Fruit fly (Drosophila melanogaster): Measurements from ENCODE around the gene CG44325.

Gene CG44325

DNA sequence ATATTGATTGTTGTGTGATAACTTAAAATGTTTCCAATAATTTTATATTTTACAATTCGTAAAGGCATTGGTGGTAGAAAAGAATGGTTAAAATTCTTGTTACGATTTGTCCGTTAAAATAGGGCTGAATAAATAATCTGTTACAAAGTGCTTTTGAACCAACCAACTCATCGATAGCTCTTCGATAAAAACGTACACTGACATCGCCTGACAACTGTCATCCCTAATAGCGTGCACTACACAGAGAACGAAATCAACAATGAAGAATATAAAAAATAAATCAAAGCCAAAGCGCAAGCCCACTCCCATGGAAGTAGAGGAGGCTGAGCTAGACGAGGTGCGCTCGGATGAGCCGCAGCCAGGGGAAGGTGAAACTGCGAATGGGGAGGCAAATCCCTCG lies 7.4 kb upstream of the CG44325 start, which contains the start of gene CG32708:
TSS of gene CG32708 (plus strand) at position 207 of the 400 bp plus-strand sequence.
- TF ChIP-seq insv (optimal IDR thresholded peaks at IDR 0.05) = no peak
- no peak for TF ChIP-seq ttk (optimal IDR thresholded peaks at IDR 0.05)
- TF ChIP-seq Sin3A (optimal IDR thresholded peaks at IDR 0.05) = no peak
- TF ChIP-seq psq (optimal IDR thresholded peaks at IDR 0.05) = no peak
- no peak for TF ChIP-seq Myc (optimal IDR thresholded peaks at IDR 0.05)
- TF ChIP-seq h (optimal IDR thresholded peaks at IDR 0.05) = no peak

DNA sequence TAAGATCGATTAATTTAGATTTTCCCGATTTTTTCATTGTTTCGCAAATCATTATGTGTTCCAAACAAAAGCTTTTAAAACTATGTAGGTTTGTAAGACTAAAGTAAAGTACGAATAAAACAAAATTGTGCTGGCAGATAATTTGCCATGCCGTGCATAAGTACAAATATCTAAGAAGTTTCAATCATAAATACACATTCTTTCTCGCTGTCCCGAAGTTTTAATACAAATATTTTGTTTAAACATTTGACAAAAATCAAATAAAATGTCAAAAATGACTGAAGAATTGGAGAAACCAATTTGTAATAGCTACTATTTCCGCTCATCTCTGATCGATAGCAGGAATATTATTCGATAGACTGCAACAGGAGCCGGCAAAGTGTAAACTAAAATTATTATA lies 4.3 kb upstream of the CG44325 start, which contains the start of gene APC4:
TSS of gene APC4 (plus strand) at position 332 of the 400 bp plus-strand sequence.
- no peak for TF ChIP-seq Sin3A (optimal IDR thresholded peaks at IDR 0.05)
- TF ChIP-seq Myc (optimal IDR thresholded peaks at IDR 0.05) = no peak

DNA sequence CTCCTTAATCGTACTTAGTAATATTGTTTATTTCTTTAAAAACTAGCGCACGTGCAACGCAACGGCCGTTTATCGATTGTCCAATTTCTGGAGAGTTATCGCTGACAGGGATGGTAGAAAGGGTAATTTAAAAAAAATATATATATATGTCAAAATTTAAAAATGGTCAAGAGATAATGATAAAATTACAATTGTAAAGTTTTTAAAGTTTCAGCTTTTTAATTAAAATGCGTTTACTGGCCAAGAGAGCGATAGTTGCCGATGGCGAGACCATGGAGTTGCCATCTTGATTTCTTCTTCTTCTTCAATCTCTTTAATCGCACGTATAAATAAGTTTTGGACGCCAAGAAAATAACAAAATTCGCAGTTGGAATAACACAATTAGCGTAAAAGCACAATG lies 2.7 kb upstream of the CG44325 start, which contains the start of the genes CG7246 and HP1b:
TSS of gene CG7246 (minus strand) at position 96 of the 400 bp plus-strand sequence.
TSS of gene HP1b (plus strand) at position 102 of the 400 bp plus-strand sequence.
- no peak for TF ChIP-seq insv (optimal IDR thresholded peaks at IDR 0.05)
- no peak for TF ChIP-seq Myc (optimal IDR thresholded peaks at IDR 0.05)
- TF ChIP-seq psq (optimal IDR thresholded peaks at IDR 0.05) = no peak
- TF ChIP-seq h (optimal IDR thresholded peaks at IDR 0.05) = no peak
- TF ChIP-seq ttk (optimal IDR thresholded peaks at IDR 0.05) = no peak
- no peak for TF ChIP-seq Sin3A (optimal IDR thresholded peaks at IDR 0.05)

DNA sequence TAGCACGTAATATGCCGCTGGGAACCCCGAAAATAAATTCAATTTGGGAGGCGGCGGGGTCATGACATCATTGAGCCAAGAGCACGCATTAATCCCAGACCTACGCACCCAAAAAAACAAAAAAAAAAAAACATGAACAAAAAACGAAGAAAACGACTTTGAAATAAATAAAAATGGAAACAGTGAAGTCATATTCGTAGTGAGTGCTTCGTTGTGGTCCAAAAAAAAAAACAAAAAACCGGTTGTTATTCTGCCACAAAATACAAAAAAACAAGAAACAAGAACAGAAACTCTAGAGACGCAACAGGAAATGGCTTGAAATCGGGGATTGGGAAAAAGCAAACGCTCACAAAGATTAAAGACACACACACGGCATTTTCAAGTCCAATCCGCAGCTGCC lies 741 bp downstream of the CG44325 start:
- no peak for TF ChIP-seq insv (optimal IDR thresholded peaks at IDR 0.05)
- no peak for TF ChIP-seq Myc (optimal IDR thresholded peaks at IDR 0.05)
- TF ChIP-seq ttk (optimal IDR thresholded peaks at IDR 0.05) = no peak
- no peak for TF ChIP-seq h (optimal IDR thresholded peaks at IDR 0.05)
- TF ChIP-seq psq (optimal IDR thresholded peaks at IDR 0.05) = no peak
- TF ChIP-seq Sin3A (optimal IDR thresholded peaks at IDR 0.05) = no peak

DNA sequence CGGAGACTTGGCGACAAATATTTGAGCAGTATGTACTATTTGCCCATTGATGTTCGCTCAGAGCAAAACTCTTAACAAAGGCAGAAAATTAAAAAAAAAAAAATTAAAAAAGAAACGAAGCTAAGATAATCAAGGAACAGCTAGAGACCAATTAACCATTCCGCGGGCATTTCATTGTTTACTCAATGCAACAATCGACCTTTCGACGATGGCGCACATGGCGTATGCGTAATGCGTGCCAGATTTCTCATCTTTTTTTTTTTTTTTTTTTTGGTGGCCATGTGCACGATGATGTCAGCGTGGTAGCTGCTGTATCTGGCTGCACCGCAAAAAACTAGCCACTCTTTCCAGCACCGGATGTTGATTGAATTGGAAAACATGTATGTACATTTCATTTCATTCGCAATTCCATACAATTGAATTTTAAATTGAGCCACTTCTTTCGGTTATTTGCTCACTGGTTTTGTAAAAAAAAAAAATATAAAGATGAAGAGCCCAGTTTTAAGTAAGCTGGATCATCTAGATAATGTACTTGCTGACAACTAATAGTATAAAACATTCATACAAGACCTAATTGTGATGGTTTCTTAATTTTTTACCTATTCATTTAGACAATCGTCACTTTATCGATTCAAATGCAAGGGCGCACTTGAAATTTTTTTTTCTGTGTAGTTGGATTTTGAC lies 2.5 kb downstream of the CG44325 start:
- no peak for TF ChIP-seq ttk (optimal IDR thresholded peaks at IDR 0.05)
- TF ChIP-seq psq (optimal IDR thresholded peaks at IDR 0.05) = no peak
- no peak for TF ChIP-seq Myc (optimal IDR thresholded peaks at IDR 0.05)
- TF ChIP-seq Sin3A (optimal IDR thresholded peaks at IDR 0.05) = no peak
- TF ChIP-seq insv (optimal IDR thresholded peaks at IDR 0.05) = no peak
- no peak for TF ChIP-seq h (optimal IDR thresholded peaks at IDR 0.05)

DNA sequence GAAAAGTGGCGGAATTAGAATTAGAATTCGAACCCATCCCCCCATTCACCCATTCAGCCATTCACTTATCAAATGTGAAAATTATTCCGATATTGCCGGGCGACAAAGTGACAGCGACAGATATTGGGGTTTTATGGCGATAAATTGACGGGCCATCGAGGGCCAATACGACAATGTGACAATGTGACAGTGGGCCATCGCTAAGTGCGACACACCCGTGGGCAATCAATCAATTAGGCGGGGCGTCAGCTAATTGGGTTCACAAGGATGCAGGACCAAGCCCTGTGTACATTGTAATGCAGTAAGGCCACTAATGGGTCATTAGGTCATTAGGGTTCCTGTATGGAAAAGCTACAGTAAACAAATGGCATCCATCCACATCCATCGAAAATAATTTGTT lies 4.3 kb downstream of the CG44325 start:
- no peak for TF ChIP-seq psq (optimal IDR thresholded peaks at IDR 0.05)
- TF ChIP-seq h (optimal IDR thresholded peaks at IDR 0.05) = no peak
- no peak for TF ChIP-seq Myc (optimal IDR thresholded peaks at IDR 0.05)
- TF ChIP-seq insv (optimal IDR thresholded peaks at IDR 0.05) = no peak
- TF ChIP-seq ttk (optimal IDR thresholded peaks at IDR 0.05) = no peak
- TF ChIP-seq Sin3A (optimal IDR thresholded peaks at IDR 0.05) = no peak

DNA sequence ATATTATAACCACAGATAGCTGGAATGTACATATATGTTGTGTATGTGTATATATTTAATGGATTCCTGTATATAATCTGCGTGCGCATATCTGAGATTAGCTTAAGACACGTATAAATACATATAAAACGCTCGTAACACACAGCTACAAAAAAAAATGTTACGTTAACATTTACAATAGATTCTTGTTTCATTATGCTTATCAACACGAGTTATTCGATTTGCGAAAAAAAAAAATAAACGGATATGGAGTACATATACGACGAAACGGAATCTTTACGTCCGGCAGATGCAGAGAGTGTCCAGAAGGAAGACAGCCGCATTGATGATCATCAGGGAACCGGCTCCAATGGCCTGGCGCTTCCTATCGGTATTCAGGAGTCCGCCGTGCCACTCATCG lies 7.0 kb downstream of the CG44325 start, which contains the start of gene CG10970:
TSS of gene CG10970 (minus strand) at position 101 of the 400 bp plus-strand sequence.
- TF ChIP-seq h (optimal IDR thresholded peaks at IDR 0.05) (no peak), psq (optimal IDR thresholded peaks at IDR 0.05) (no peak), Myc (optimal IDR thresholded peaks at IDR 0.05) (no peak), ttk (optimal IDR thresholded peaks at IDR 0.05) (no peak), insv (optimal IDR thresholded peaks at IDR 0.05) (no peak), Sin3A (optimal IDR thresholded peaks at IDR 0.05) (no peak)

DNA sequence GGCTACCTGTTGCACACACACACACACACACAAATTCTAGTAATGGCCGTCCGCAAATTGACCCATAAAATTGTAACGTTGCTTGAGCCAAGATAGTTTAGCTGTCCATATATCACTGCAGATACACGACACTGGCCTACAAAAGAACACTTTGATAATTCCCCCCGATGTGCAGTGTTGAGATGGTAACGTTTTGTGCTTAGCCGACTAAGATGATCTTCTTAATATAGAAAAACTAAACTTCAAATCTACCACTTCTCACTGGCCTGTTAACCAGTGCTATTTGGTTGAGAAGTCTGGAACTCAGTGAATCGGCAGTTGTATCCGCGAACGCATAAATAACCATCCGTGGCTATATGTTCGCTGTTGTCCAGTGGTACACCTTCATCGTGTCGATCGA lies 9.5 kb downstream of the CG44325 start:
- TF ChIP-seq insv (optimal IDR thresholded peaks at IDR 0.05) = no peak
- no peak for TF ChIP-seq h (optimal IDR thresholded peaks at IDR 0.05)
- TF ChIP-seq ttk (optimal IDR thresholded peaks at IDR 0.05) = no peak
- TF ChIP-seq psq (optimal IDR thresholded peaks at IDR 0.05) = no peak
- TF ChIP-seq Myc (optimal IDR thresholded peaks at IDR 0.05) = no peak
- no peak for TF ChIP-seq Sin3A (optimal IDR thresholded peaks at IDR 0.05)

DNA sequence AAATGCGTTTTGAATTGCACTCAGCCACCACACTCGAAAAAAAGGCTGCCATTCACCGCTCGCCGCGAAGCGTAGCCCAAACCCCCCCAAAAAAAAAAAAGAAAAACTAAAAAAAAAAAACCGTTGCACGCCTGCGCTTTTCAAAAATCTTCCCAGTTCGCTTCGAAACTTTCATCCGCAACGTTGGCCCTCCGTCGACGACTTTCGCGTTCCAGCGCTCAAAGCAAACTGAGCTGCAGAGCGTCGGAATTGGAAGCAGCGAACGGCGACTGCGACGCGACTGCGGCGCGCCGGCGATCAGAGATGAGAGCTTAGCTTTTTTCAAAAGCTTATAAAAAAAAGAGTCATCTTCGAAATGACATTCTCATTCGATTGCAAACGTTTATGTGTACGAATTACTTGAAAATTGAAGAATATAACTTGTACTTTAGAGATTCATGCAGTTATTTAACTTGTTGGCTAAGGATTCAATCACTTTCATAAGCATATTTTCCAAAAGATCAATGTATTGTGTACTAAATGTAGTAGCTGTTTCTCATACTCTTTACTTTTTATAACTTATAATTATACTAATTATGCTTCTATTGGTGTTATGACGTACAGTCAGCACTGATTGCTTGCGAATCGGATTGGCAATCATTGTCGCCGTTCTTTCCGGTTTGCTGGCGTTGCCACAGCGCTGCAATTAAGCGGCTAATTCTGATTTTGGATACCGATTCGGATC lies 10.4 kb downstream of the CG44325 start, which contains the start of gene CG15365:
TSS of gene CG15365 (minus strand) at position 230 of the 724 bp plus-strand sequence.
- TF ChIP-seq psq (optimal IDR thresholded peaks at IDR 0.05) = no peak
- no peak for TF ChIP-seq ttk (optimal IDR thresholded peaks at IDR 0.05)
- no peak for TF ChIP-seq h (optimal IDR thresholded peaks at IDR 0.05)
- no peak for TF ChIP-seq insv (optimal IDR thresholded peaks at IDR 0.05)
- no peak for TF ChIP-seq Sin3A (optimal IDR thresholded peaks at IDR 0.05)
- TF ChIP-seq Myc (optimal IDR thresholded peaks at IDR 0.05) = no peak

DNA sequence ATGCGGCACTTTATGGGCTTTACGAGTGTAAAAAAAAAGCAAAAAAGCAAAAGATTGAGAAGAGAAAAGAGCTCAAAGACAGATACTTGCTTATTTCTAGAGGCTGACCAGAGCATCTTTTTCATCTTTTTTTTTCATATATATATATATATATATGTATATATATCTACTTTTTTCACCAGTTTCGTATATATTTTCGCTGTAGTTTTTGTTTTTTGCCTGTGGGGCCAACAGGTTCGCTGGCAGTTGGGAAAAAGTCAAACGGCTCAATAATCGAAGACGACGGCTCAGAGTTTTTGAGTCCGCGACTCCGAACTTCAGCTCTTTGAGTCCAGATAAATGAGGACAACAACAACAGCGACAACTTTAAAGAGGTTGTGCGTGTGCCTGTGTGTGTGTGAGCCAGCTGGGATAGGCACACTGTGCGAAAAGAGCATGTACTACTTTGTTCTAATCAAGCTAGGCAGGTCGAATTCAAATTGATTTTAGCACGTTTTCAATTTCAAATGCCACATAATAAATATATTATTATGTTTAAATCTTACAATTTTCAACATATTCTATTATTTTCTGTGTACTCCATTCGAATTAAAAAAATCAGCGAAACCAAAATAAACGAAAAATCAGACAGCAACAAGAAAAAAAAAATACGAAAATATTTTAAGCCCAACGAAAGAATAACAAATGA lies 11.4 kb downstream of the CG44325 start:
- TF ChIP-seq Sin3A (optimal IDR thresholded peaks at IDR 0.05) (no peak), ttk (optimal IDR thresholded peaks at IDR 0.05) (no peak), h (optimal IDR thresholded peaks at IDR 0.05) (no peak), insv (optimal IDR thresholded peaks at IDR 0.05) (no peak), Myc (optimal IDR thresholded peaks at IDR 0.05) (no peak), psq (optimal IDR thresholded peaks at IDR 0.05) (no peak)

DNA sequence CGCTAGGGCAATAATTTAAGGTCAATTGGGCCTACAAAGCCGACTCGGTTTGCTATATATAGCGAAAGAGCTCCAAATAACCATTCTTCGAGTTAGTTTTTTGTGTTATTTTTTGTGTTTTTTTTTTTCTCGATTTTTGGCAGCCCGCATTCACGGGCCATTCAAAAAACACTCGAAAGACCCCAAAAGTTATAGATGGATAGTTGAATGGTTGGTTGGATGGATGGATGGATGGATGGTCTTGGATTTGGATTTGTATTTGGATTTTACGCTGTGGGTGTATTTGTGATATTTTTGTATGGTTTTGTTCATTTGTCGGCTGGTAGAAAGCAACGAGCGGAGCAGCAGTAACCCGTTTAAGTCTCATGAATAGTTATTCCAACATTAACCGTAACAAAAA lies 14.3 kb downstream of the CG44325 start:
- TF ChIP-seq ttk (optimal IDR thresholded peaks at IDR 0.05) = no peak
- no peak for TF ChIP-seq psq (optimal IDR thresholded peaks at IDR 0.05)
- no peak for TF ChIP-seq h (optimal IDR thresholded peaks at IDR 0.05)
- TF ChIP-seq Sin3A (optimal IDR thresholded peaks at IDR 0.05) = no peak
- no peak for TF ChIP-seq insv (optimal IDR thresholded peaks at IDR 0.05)
- TF ChIP-seq Myc (optimal IDR thresholded peaks at IDR 0.05) = no peak

DNA sequence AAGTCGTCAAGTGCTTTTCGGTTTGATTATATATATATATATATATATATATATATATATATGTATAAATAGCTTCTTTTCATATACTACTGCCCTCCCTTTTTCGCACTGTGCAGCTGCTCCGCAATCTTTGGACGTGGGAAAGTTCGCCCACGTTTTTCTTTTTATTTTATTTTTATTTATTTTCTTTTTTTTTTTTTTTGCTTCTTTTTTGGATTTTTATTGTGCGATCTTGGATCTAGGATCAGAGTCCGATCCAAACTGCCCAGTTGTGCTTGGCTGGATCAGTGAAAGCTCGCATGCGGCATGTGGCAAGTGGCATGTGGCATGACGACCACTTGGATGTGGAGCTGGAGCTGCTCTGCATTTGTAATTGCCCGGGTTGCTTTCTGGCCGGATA lies 14.9 kb downstream of the CG44325 start:
- TF ChIP-seq psq (optimal IDR thresholded peaks at IDR 0.05) (no peak), insv (optimal IDR thresholded peaks at IDR 0.05) (no peak), Sin3A (optimal IDR thresholded peaks at IDR 0.05) (no peak), Myc (optimal IDR thresholded peaks at IDR 0.05) (no peak), h (optimal IDR thresholded peaks at IDR 0.05) (no peak), ttk (optimal IDR thresholded peaks at IDR 0.05) (no peak)

Measured in Kc167 (cell line).